Worm (Caenorhabditis elegans) whole organism, midembryonic: ENCODE results near the gene cmtr-2.

ENCODE experiments used
- flt-1 ChIP-seq: fragments of 200-800 bp; sonication (Bioruptor generic); IDR thresholded peaks from 2 replicates; pipeline ENCODE4 v1.3.6; 2022; ENCODE audit warnings: missing genetic modification characterization, missing compliant biosample characterization
- klf-2 ChIP-seq: fragments of 200-800 bp; sonication (Bioruptor generic); conservative IDR thresholded peaks from 2 replicates; pipeline ENCODE4 v1.3.6; 2022; ENCODE audit warnings: missing genetic modification reagents, missing genetic modification characterization, missing compliant biosample characterization
- ref-1 ChIP-seq: fragments of 200-800 bp; sonication (Bioruptor generic); conservative IDR thresholded peaks from 2 replicates; pipeline ENCODE4 v1.3.6; 2022; ENCODE audit warnings: missing genetic modification reagents, missing genetic modification characterization, missing compliant biosample characterization
- tab-1 ChIP-seq: fragments of 200-800 bp; sonication (Bioruptor generic); IDR thresholded peaks from 2 replicates; pipeline ENCODE4 v1.3.6; 2022; ENCODE audit warnings: missing genetic modification characterization, missing compliant biosample characterization
- ztf-29 ChIP-seq: fragments of 200-800 bp; sonication (Bioruptor generic); IDR thresholded peaks from 2 replicates; pipeline ENCODE4 v1.3.6; 2022; ENCODE audit warnings: missing genetic modification reagents, missing genetic modification characterization, missing compliant biosample characterization

DNA sequence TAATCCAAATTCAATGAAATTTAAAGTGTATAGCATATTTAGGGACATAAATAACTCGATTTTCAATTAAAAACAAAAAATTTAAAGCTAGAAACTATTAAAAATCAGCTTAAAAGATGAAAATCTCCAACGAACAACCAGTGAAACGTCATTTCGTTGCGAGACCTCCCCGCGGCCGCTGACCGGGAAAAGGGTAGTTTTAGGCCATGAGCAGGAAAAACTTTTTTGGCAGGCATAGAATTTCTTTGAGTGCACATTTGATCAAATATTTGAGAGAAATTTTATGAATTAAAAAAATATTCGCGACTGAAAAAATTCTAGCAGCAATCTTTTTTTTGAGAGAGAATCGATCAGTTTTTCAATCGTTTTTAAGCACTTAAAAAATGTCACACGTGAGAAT, 10.1 kb downstream of the cmtr-2 start:
- TF ChIP-seq ztf-29 (GFP tag; lab: Robert Waterston, UW): no peak
- TF ChIP-seq tab-1 (GFP tag; lab: Robert Waterston, UW): no peak
- no peak for TF ChIP-seq ref-1
- no peak for TF ChIP-seq klf-2 (GFP tag; lab: Robert Waterston, UW)
- TF ChIP-seq flt-1 (GFP tag; lab: Robert Waterston, UW): no peak
